Fruit fly (Drosophila melanogaster) ovary, adult (tissue): ENCODE data around the gene PH4alphaEFB.

ENCODE experiments used
- CG17801 ChIP-seq: fragments of 200-800 bp; optimal IDR thresholded peaks from 2 replicates; lab custom pipeline; 2019; ENCODE audit warnings: missing biosample characterization, mild to moderate bottlenecking, missing genetic modification characterization, moderate library complexity; ENCODE audit not compliant: partially characterized antibody

PH4alphaEFB gene

DNA sequence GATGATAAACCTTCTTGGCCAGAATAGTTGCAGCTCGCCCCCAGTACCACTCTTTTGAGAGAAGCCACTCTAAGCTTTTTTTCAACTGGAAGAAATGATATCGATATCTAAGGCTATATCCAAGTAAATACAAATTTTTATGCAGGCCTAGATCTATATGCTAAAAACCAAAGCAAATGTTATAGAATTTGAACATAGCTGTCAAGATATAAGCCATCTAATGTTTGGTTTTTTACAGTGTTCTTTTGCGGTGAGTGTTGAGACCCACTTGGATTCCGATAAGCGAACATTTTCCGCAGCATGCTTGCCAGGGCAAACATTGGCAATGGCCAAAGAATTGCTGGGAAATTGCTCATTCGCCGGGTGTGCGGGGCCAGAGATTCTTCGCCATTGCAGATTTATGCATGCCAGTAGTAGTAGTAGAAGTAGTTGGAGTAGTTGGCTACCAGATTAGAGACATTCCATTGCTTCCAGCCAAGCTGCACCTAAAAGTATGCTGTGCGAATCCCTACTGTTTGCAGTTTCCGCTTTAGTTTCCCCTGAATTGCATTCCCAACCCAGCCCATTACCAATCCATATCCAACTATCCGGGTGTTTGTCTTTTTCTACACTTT lies 62.9 kb downstream of the PH4alphaEFB start:
- no peak for TF ChIP-seq CG17801 (GFP tag; lab: Kevin White, UChicago)

dm6 chr3R:30529570-30529969 lies 63.7 kb downstream of the PH4alphaEFB start:
- TF ChIP-seq CG17801 (GFP tag; lab: Kevin White, UChicago): no peak

- no peak for TF ChIP-seq CG17801 (GFP tag; lab: Kevin White, UChicago)
Measured at dm6 chr3R:30531129-30531708, 65.4 kb downstream of the PH4alphaEFB start.

DNA sequence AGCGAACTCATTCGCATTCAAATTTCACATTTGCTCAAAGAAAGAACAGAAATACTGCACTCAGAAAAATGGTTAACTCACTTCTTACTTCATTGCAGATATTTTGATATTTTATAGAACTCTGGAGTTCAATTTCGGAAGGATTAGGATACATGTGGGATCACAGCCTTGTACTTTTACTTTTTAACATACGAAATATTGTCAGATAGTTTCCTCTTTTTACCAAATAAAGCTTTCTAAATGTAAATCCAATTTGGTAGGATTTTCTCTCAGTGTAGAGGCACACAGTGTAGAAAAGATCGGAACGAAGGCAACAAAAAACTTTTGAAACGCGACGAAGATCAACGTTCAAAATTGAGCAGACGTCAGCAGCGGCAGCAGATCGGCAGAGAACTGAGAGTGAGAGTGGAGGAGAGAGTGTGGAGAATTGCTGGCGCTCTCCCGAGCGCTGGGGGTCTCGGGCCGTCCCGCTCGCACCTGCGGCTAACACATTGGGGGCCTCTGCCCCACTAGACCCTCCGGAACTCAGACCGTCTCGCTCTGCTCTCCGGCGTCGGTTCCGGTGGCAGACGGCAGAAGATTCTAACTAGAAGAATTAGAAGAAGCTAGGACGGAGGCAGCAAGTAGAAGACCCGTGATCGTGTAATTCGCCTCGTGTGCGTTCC lies 66.3 kb downstream of the PH4alphaEFB start, which contains the start of gene tmod:
tmod (plus strand) TSS at position 619 of the 665 bp plus-strand sequence.
- TF ChIP-seq CG17801 (GFP tag; lab: Kevin White, UChicago): peak; percentile 63

dm6 chr3R:30534444-30534843 lies 68.6 kb downstream of the PH4alphaEFB start:
- no peak for TF ChIP-seq CG17801 (GFP tag; lab: Kevin White, UChicago)
